Fruit fly (Drosophila melanogaster) whole organism, embryonic: ENCODE data around the gene Gk1.
A peak's percentile ranks its signal among the peaks of the same experiment; 100 is the strongest.

ENCODE experiments used
- Bgb ChIP-seq: fragments of 200-800 bp; sonication (Bioruptor generic); IDR thresholded peaks from 2 replicates; pipeline ENCODE4 v1.3.6; 2022; ENCODE audit warnings: missing biosample characterization, missing genetic modification characterization; ENCODE audit not compliant: partially characterized antibody
- Blimp-1 ChIP-seq: fragments of 200-800 bp; sonication (Bioruptor generic); optimal IDR thresholded peaks from 3 replicates; lab custom pipeline; 2018; ENCODE audit warnings: missing biosample characterization, missing genetic modification characterization, mild to moderate bottlenecking, moderate library complexity, missing genetic modification reagents
- CG12744 ChIP-seq: fragments of 200-800 bp; sonication (Bioruptor generic); optimal IDR thresholded peaks from 2 replicates; lab custom pipeline; 2016; ENCODE audit warnings: missing biosample characterization, missing genetic modification characterization
- CG14014 ChIP-seq: fragments of 200-800 bp; sonication (Bioruptor generic); IDR thresholded peaks from 2 replicates; pipeline ENCODE4 v1.3.6; 2022; ENCODE audit warnings: missing biosample characterization, missing genetic modification characterization
- CG15514 ChIP-seq: fragments of 200-800 bp; sonication (Bioruptor generic); optimal IDR thresholded peaks from 3 replicates; lab custom pipeline; 2017; ENCODE audit warnings: missing biosample characterization, missing genetic modification characterization, mild to moderate bottlenecking, moderate library complexity, missing genetic modification reagents
- CG1603 ChIP-seq: fragments of 200-800 bp; sonication (Bioruptor generic); optimal IDR thresholded peaks from 2 replicates; lab custom pipeline; 2019; ENCODE audit warnings: missing biosample characterization, mild to moderate bottlenecking, missing genetic modification characterization, moderate library complexity
- CG1647 ChIP-seq: fragments of 200-800 bp; sonication (Bioruptor generic); optimal IDR thresholded peaks from 3 replicates; lab custom pipeline; 2016; ENCODE audit warnings: missing biosample characterization, missing genetic modification characterization
- CG16779 ChIP-seq: fragments of 200-800 bp; sonication (Bioruptor generic); IDR thresholded peaks from 2 replicates; pipeline ENCODE4 v1.3.6; 2022; ENCODE audit warnings: missing biosample characterization, missing genetic modification characterization
- CG18476 ChIP-seq: fragments of 200-800 bp; sonication (Bioruptor generic); optimal IDR thresholded peaks from 2 replicates; lab custom pipeline; 2016; ENCODE audit warnings: missing biosample characterization, mild to moderate bottlenecking, missing genetic modification characterization
- CG18619 ChIP-seq: fragments of 200-800 bp; sonication (Bioruptor generic); optimal IDR thresholded peaks from 3 replicates; lab custom pipeline; 2017; ENCODE audit warnings: missing biosample characterization, mild to moderate bottlenecking, missing genetic modification characterization
- CG2202 ChIP-seq: fragments of 200-800 bp; sonication (Bioruptor generic); optimal IDR thresholded peaks from 2 replicates; lab custom pipeline; 2018; ENCODE audit warnings: missing biosample characterization, mild to moderate bottlenecking, missing genetic modification characterization
- CG30403 ChIP-seq: fragments of 200-800 bp; sonication (Bioruptor generic); optimal IDR thresholded peaks from 3 replicates; lab custom pipeline; 2016; ENCODE audit warnings: missing biosample characterization, missing genetic modification characterization
- CG31224 ChIP-seq: fragments of 200-800 bp; sonication (Bioruptor generic); IDR thresholded peaks from 2 replicates; pipeline ENCODE4 v1.3.6; 2022; ENCODE audit warnings: missing biosample characterization, missing genetic modification characterization
- CG31365 ChIP-seq: fragments of 200-800 bp; sonication (Bioruptor generic); optimal IDR thresholded peaks from 2 replicates; lab custom pipeline; 2018; ENCODE audit warnings: missing biosample characterization, mild to moderate bottlenecking, missing genetic modification characterization
- CG6272 ChIP-seq: fragments of 200-800 bp; sonication (Bioruptor generic); IDR thresholded peaks from 2 replicates; pipeline ENCODE4 v1.3.6; 2022; ENCODE audit warnings: missing biosample characterization, missing genetic modification characterization
- CG7271 ChIP-seq: fragments of 200-800 bp; sonication (Bioruptor generic); optimal IDR thresholded peaks from 2 replicates; lab custom pipeline; 2018; ENCODE audit warnings: missing biosample characterization, mild to moderate bottlenecking, missing genetic modification characterization, moderate library complexity
- CG7839 ChIP-seq: fragments of 200-800 bp; sonication (Bioruptor generic); optimal IDR thresholded peaks from 3 replicates; lab custom pipeline; 2018; ENCODE audit warnings: missing biosample characterization, mild to moderate bottlenecking, missing genetic modification characterization, moderate library complexity
- Dip3 ChIP-seq: fragments of 200-800 bp; sonication (Bioruptor generic); optimal IDR thresholded peaks from 3 replicates; lab custom pipeline; 2016; ENCODE audit warnings: missing biosample characterization, missing genetic modification characterization
- Dp ChIP-seq: fragments of 200-800 bp; sonication (Bioruptor generic); optimal IDR thresholded peaks from 2 replicates; lab custom pipeline; 2018; ENCODE audit warnings: missing biosample characterization, mild to moderate bottlenecking, missing genetic modification characterization, moderate library complexity
- Drgx ChIP-seq: fragments of 200-800 bp; sonication (Bioruptor generic); IDR thresholded peaks from 2 replicates; pipeline ENCODE4 v1.3.6; 2022; ENCODE audit warnings: missing biosample characterization, missing genetic modification characterization
- Fer3 ChIP-seq: fragments of 200-800 bp; sonication (Bioruptor generic); optimal IDR thresholded peaks from 2 replicates; lab custom pipeline; 2018; ENCODE audit warnings: missing biosample characterization, mild to moderate bottlenecking, missing genetic modification characterization, moderate library complexity
- GATAe ChIP-seq: fragments of 200-800 bp; sonication (Bioruptor generic); conservative IDR thresholded peaks from 2 replicates; pipeline ENCODE4 v1.3.6; 2022; ENCODE audit warnings: missing biosample characterization, missing genetic modification characterization
- Gug ChIP-seq: fragments of 200-800 bp; sonication (Bioruptor generic); IDR thresholded peaks from 4 replicates; pipeline ENCODE4 v1.3.6; 2022; ENCODE audit warnings: missing biosample characterization, missing genetic modification characterization
- HHEX ChIP-seq: fragments of 200-800 bp; sonication (Bioruptor generic); optimal IDR thresholded peaks from 3 replicates; lab custom pipeline; 2017; ENCODE audit warnings: missing biosample characterization, mild to moderate bottlenecking, missing genetic modification characterization, missing genetic modification reagents
- Hand ChIP-seq: fragments of 200-800 bp; sonication (Bioruptor generic); optimal IDR thresholded peaks from 2 replicates; lab custom pipeline; 2017; ENCODE audit warnings: mild to moderate bottlenecking, missing biosample characterization, missing genetic modification reagents, missing genetic modification characterization
- Lpt ChIP-seq: fragments of >200 bp; optimal IDR thresholded peaks from 2 replicates; lab custom pipeline; 2018; ENCODE audit warnings: missing biosample characterization, missing genetic modification characterization
- Neu2 ChIP-seq: fragments of 200-800 bp; sonication (Bioruptor generic); optimal IDR thresholded peaks from 3 replicates; lab custom pipeline; 2016; ENCODE audit warnings: missing biosample characterization, missing genetic modification characterization, borderline replicate concordance
- Nf-YB ChIP-seq: fragments of 200-800 bp; sonication (Bioruptor generic); optimal IDR thresholded peaks from 3 replicates; lab custom pipeline; 2019; ENCODE audit warnings: missing biosample characterization, mild to moderate bottlenecking, missing genetic modification characterization, moderate library complexity
- Ravus ChIP-seq: fragments of 200-800 bp; sonication (Bioruptor generic); IDR thresholded peaks from 2 replicates; pipeline ENCODE4 v1.3.6; 2022; ENCODE audit warnings: missing biosample characterization, missing genetic modification characterization
- Sox100B ChIP-seq: fragments of 200-800 bp; sonication (Bioruptor generic); optimal IDR thresholded peaks from 3 replicates; lab custom pipeline; 2018; ENCODE audit warnings: missing biosample characterization, mild to moderate bottlenecking, missing genetic modification characterization
- Vsx1 ChIP-seq: fragments of 200-800 bp; sonication (Bioruptor generic); optimal IDR thresholded peaks from 2 replicates; lab custom pipeline; 2017; ENCODE audit warnings: missing biosample characterization, mild to moderate bottlenecking, missing genetic modification characterization, missing genetic modification reagents
- ato ChIP-seq: fragments of 200-800 bp; sonication (Bioruptor generic); IDR thresholded peaks from 2 replicates; pipeline ENCODE4 v1.3.6; 2022; ENCODE audit warnings: missing biosample characterization, missing genetic modification characterization; ENCODE audit not compliant: partially characterized antibody
- bab2 ChIP-seq: fragments of 200-800 bp; sonication (Bioruptor generic); optimal IDR thresholded peaks from 2 replicates; lab custom pipeline; 2016; ENCODE audit warnings: missing biosample characterization, missing genetic modification characterization
- bsh ChIP-seq, 2 experiments: fragments of 200-800 bp; sonication (Bioruptor generic); optimal IDR thresholded peaks; 2 replicates each; lab custom pipeline; 2017 to 2018; ENCODE audit warnings: mild to moderate bottlenecking in 2 of 2, missing biosample characterization in 2 of 2, missing genetic modification characterization in 2 of 2, moderate library complexity in 1 of 2
- cas ChIP-seq: fragments of 200-800 bp; sonication (Bioruptor generic); IDR thresholded peaks from 2 replicates; pipeline ENCODE4 v1.3.6; 2022; ENCODE audit warnings: missing biosample characterization, missing genetic modification characterization
- chinmo ChIP-seq: fragments of 200-800 bp; sonication (Bioruptor generic); IDR thresholded peaks from 4 replicates; pipeline ENCODE4 v1.3.6; 2022; ENCODE audit warnings: missing biosample characterization, missing genetic modification characterization; ENCODE audit not compliant: partially characterized antibody
- chm ChIP-seq: fragments of 200-800 bp; sonication (Bioruptor generic); IDR thresholded peaks from 2 replicates; pipeline ENCODE4 v1.3.6; 2022; ENCODE audit warnings: missing biosample characterization, missing genetic modification characterization
- emc ChIP-seq: fragments of 200-800 bp; sonication (Bioruptor generic); optimal IDR thresholded peaks from 2 replicates; lab custom pipeline; 2016; ENCODE audit warnings: missing biosample characterization, missing genetic modification characterization
- exex ChIP-seq: fragments of 200-800 bp; sonication (Bioruptor generic); optimal IDR thresholded peaks from 4 replicates; lab custom pipeline; 2018; ENCODE audit warnings: missing biosample characterization, mild to moderate bottlenecking, missing genetic modification characterization, moderate library complexity
- fd102C ChIP-seq: fragments of 200-800 bp; sonication (Bioruptor generic); optimal IDR thresholded peaks from 2 replicates; lab custom pipeline; 2018; ENCODE audit warnings: missing biosample characterization, mild to moderate bottlenecking, missing genetic modification characterization, moderate library complexity
- gt ChIP-seq: fragments of 200-800 bp; sonication (Bioruptor generic); IDR thresholded peaks from 2 replicates; pipeline ENCODE4 v1.3.6; 2022; ENCODE audit warnings: missing biosample characterization, missing genetic modification characterization
- jigr1 ChIP-seq: fragments of 200-800 bp; sonication (Bioruptor generic); IDR thresholded peaks from 3 replicates; pipeline ENCODE4 v1.3.6; 2022; ENCODE audit warnings: missing biosample characterization, missing genetic modification characterization
- lab ChIP-seq: fragments of 200-800 bp; sonication (Bioruptor generic); optimal IDR thresholded peaks from 3 replicates; lab custom pipeline; 2017; ENCODE audit warnings: missing biosample characterization, missing genetic modification characterization, mild to moderate bottlenecking, moderate library complexity, missing genetic modification reagents
- lilli ChIP-seq: fragments of 200-800 bp; sonication (Bioruptor generic); optimal IDR thresholded peaks from 3 replicates; lab custom pipeline; 2016; ENCODE audit warnings: missing biosample characterization, missing genetic modification characterization
- nmo ChIP-seq: fragments of 200-800 bp; sonication (Bioruptor generic); optimal IDR thresholded peaks from 2 replicates; lab custom pipeline; 2018; ENCODE audit warnings: missing biosample characterization, mild to moderate bottlenecking, missing genetic modification characterization, moderate library complexity
- psq ChIP-seq: fragments of 200-800 bp; sonication (Bioruptor generic); optimal IDR thresholded peaks from 2 replicates; lab custom pipeline; 2017; ENCODE audit warnings: missing biosample characterization, missing genetic modification characterization
- sim ChIP-seq: fragments of 200-800 bp; sonication (Bioruptor generic); IDR thresholded peaks from 2 replicates; pipeline ENCODE4 v1.3.6; 2022; ENCODE audit warnings: missing biosample characterization, missing genetic modification characterization
- slbo ChIP-seq: fragments of 200-800 bp; sonication (Bioruptor generic); IDR thresholded peaks from 2 replicates; pipeline ENCODE4 v1.3.6; 2022; ENCODE audit warnings: missing biosample characterization, missing genetic modification characterization
- usp ChIP-seq: fragments of >200 bp; optimal IDR thresholded peaks from 2 replicates; lab custom pipeline; 2017; ENCODE audit warnings: missing biosample characterization, missing genetic modification characterization

Gk1 gene

dm6 chr3L:165981-166788 lies 39.5 kb downstream of the Gk1 start (continued):
- TF ChIP-seq usp (GFP tag; lab: Kevin White, UChicago) = no peak
- TF ChIP-seq CG2202 = no peak
- no peak for TF ChIP-seq slbo (GFP tag; lab: Robert Waterston, UW)
- no peak for TF ChIP-seq Nf-YB (GFP tag; lab: Kevin White, UChicago)
- peak; percentile 8 for TF ChIP-seq CG30403 (GFP tag; lab: Kevin White, UChicago)
- 0 out of 2 replicates have a peak, but pooled peaks have one; percentile 6 for TF ChIP-seq Drgx (GFP tag; lab: Robert Waterston, UW)
- peak; percentile 25 for TF ChIP-seq CG7839 (tag; lab: Kevin White, UChicago)
- no peak for TF ChIP-seq fd102C (GFP tag; lab: Kevin White, UChicago)
- TF ChIP-seq ato (GFP tag; lab: Robert Waterston, UW) = no peak
- TF ChIP-seq CG1603 (tag; lab: Kevin White, UChicago) = no peak
- TF ChIP-seq Blimp-1 = peak; percentile 51
- TF ChIP-seq psq = no peak
- TF ChIP-seq CG6272 (GFP tag; lab: Robert Waterston, UW) = no peak
- peak; percentile 15 for TF ChIP-seq nmo (GFP tag; lab: Kevin White, UChicago)
- no peak for TF ChIP-seq Neu2 (GFP tag; lab: Kevin White, UChicago)
- TF ChIP-seq lab (GFP tag; lab: Kevin White, UChicago) = peak; percentile 52
- TF ChIP-seq Gug = no peak
- no peak for TF ChIP-seq emc (GFP tag; lab: Kevin White, UChicago)
- no peak for TF ChIP-seq Hand (GFP tag; lab: Kevin White, UChicago)
- TF ChIP-seq CG18476 (GFP tag; lab: Kevin White, UChicago) = no peak
- no peak for TF ChIP-seq chm (GFP tag; lab: Robert Waterston, UW)
- TF ChIP-seq exex (tag; lab: Kevin White, UChicago) = no peak
- TF ChIP-seq Bgb (GFP tag; lab: Robert Waterston, UW) = no peak
- TF ChIP-seq CG16779 (GFP tag; lab: Robert Waterston, UW) = no peak
- no peak for TF ChIP-seq Sox100B (GFP tag; lab: Kevin White, UChicago)
- TF ChIP-seq CG12744 (GFP tag; lab: Kevin White, UChicago) = no peak
- TF ChIP-seq GATAe (GFP tag; lab: Robert Waterston, UW) = no peak
- TF ChIP-seq Ravus (GFP tag; lab: Robert Waterston, UW) = no peak
- TF ChIP-seq CG7271 (tag; lab: Kevin White, UChicago) = no peak
- no peak for TF ChIP-seq CG31224 (GFP tag; lab: Robert Waterston, UW)
- no peak for TF ChIP-seq CG14014
- TF ChIP-seq cas = no peak
- TF ChIP-seq jigr1 (GFP tag; lab: Robert Waterston, UW) = no peak
- no peak for TF ChIP-seq Fer3 (tag; lab: Kevin White, UChicago)
- no peak for TF ChIP-seq HHEX (GFP tag; lab: Kevin White, UChicago)
- 0 out of 4 replicates have a peak, but pooled peaks have one; percentile 19 for TF ChIP-seq chinmo (GFP tag; lab: Robert Waterston, UW)
- TF ChIP-seq lilli (GFP tag; lab: Kevin White, UChicago) = peak; percentile 2
- no peak for TF ChIP-seq Dip3 (GFP tag; lab: Kevin White, UChicago)
- no peak for TF ChIP-seq gt (GFP tag; lab: Robert Waterston, UW)
- no peak for TF ChIP-seq bab2
- TF ChIP-seq Vsx1 (GFP tag; lab: Kevin White, UChicago) = no peak
- TF ChIP-seq CG31365 (tag; lab: Kevin White, UChicago) = no peak
- TF ChIP-seq CG1647 (GFP tag; lab: Kevin White, UChicago) = no peak
- TF ChIP-seq bsh (GFP tag; optimal IDR thresholded peaks at IDR 0.05; lab: Kevin White, UChicago) = peak; percentile 33 to 46
- TF ChIP-seq sim (GFP tag; lab: Robert Waterston, UW) = no peak
- no peak for TF ChIP-seq CG15514 (GFP tag; lab: Kevin White, UChicago)
- no peak for TF ChIP-seq Lpt (GFP tag; lab: Kevin White, UChicago)
- TF ChIP-seq CG18619 (GFP tag; lab: Kevin White, UChicago) = no peak
- TF ChIP-seq Dp (GFP tag; lab: Kevin White, UChicago) = no peak
